Worm (Caenorhabditis elegans): ENCODE data around the gene srz-23.

ce11 chrIV:3501981-3502736, 48.8 kb downstream of the srz-23 start:
- no peak for TF ChIP-seq hmg-4 (GFP tag; optimal IDR thresholded peaks at IDR 0.05)
- no peak for TF ChIP-seq tbx-11 (GFP tag; IDR thresholded peaks at IDR 0.05)
- TF ChIP-seq F13C5.2 (tag; optimal IDR thresholded peaks at IDR 0.05): no peak
- TF ChIP-seq ceh-13 (GFP tag; optimal IDR thresholded peaks at IDR 0.05): no peak
- TF ChIP-seq tbx-37 (GFP tag; conservative IDR thresholded peaks at IDR 0.05): no peak
- no peak for TF ChIP-seq pes-1 (GFP tag; IDR thresholded peaks at IDR 0.05)
- TF ChIP-seq tra-4 (tag; optimal IDR thresholded peaks at IDR 0.05): no peak
- TF ChIP-seq ceh-36 (tag; optimal IDR thresholded peaks at IDR 0.05): no peak
- TF ChIP-seq sea-1 (GFP tag; conservative IDR thresholded peaks at IDR 0.05): no peak
- no peak for TF ChIP-seq ama-1 (optimal IDR thresholded peaks at IDR 0.05)

Data from whole organism, early embryonic.